Comparison of ENCODE assay signal across 2 fruit fly cellular contexts in genomic region chr3R:25188990-25189389, dm6.
TF ChIP-seq lines count a peak whose summit lies in the region.

No protein-coding gene starts in this region.

- TF ChIP-seq CTCF in whole organism, embryonic (GFP tag; optimal IDR thresholded peaks at IDR 0.05; lab: Kevin White, UChicago) = no peak

TF ChIP-seq in whole organism, embryonic, 481 proteins besides CTCF, POLR2A, EP300 and RAD21:
- no peak for TF ChIP-seq CG7963 (GFP tag; IDR thresholded peaks at IDR 0.05; lab: Robert Waterston, UW; ENCODE audit: partially characterized antibody)
- peak; percentile 65 for TF ChIP-seq Nf-YB (GFP tag; optimal IDR thresholded peaks at IDR 0.05; lab: Kevin White, UChicago)
- peak; percentile 78 for TF ChIP-seq Nf-YC (tag; optimal IDR thresholded peaks at IDR 0.05; lab: Kevin White, UChicago)
- TF ChIP-seq Hmx (GFP tag; optimal IDR thresholded peaks at IDR 0.05; lab: Kevin White, UChicago) = no peak
- no peak for TF ChIP-seq CG4404 (GFP tag; IDR thresholded peaks at IDR 0.05; lab: Robert Waterston, UW)
- TF ChIP-seq Deaf1 (tag; optimal IDR thresholded peaks at IDR 0.05; lab: Kevin White, UChicago) = peak; percentile 83
- TF ChIP-seq Fer3 (tag; optimal IDR thresholded peaks at IDR 0.05; lab: Kevin White, UChicago) = no peak
- TF ChIP-seq Ets65A (GFP tag; lab: Kevin White, UChicago) = peak; percentile 13

TF ChIP-seq in whole organism, prepupa, 60 proteins besides CTCF, POLR2A, EP300 and RAD21:
- TF ChIP-seq acj6 (GFP tag; optimal IDR thresholded peaks at IDR 0.05; lab: Kevin White, UChicago) (no peak), Eip78C (GFP tag; lab: Kevin White, UChicago) (peak; percentile 23), fkh (GFP tag; optimal IDR thresholded peaks at IDR 0.05; lab: Kevin White, UChicago) (no peak), pdm3 (GFP tag; optimal IDR thresholded peaks at IDR 0.05; lab: Kevin White, UChicago) (no peak), CG4318 (GFP tag; optimal IDR thresholded peaks at IDR 0.05; lab: Kevin White, UChicago) (no peak), dac (GFP tag; optimal IDR thresholded peaks at IDR 0.05; lab: Kevin White, UChicago) (no peak), cyc (GFP tag; optimal IDR thresholded peaks at IDR 0.05; lab: Kevin White, UChicago) (no peak)
